Worm (Caenorhabditis elegans) whole organism, L3 larva: ENCODE data around the gene C18G1.9.

Source experiments
- R02D3.7 ChIP-seq: fragments of 150-350 bp; optimal IDR thresholded peaks from 2 replicates; lab custom pipeline; 2014; ENCODE audit warnings: missing biosample characterization, missing genetic modification characterization
- ZK546.5 ChIP-seq: sonication (generic microtip); optimal IDR thresholded peaks from 2 replicates; lab custom pipeline; 2017; ENCODE audit warnings: missing biosample characterization, missing genetic modification characterization
- aly-2 ChIP-seq: fragments of 150-350 bp; optimal IDR thresholded peaks from 2 replicates; lab custom pipeline; 2014; ENCODE audit warnings: missing biosample characterization, missing genetic modification characterization
- ama-1 ChIP-seq: fragments of 150-350 bp; optimal IDR thresholded peaks from 2 replicates; lab custom pipeline; 2018
- ceh-16 ChIP-seq: sonication (generic microtip); optimal IDR thresholded peaks from 2 replicates; lab custom pipeline; 2017; ENCODE audit warnings: missing biosample characterization, missing genetic modification characterization
- ceh-28 ChIP-seq: fragments of 150-350 bp; optimal IDR thresholded peaks from 2 replicates; lab custom pipeline; 2014; ENCODE audit warnings: missing biosample characterization, missing genetic modification reagents, missing genetic modification characterization
- ceh-82 ChIP-seq: fragments of 150-350 bp; optimal IDR thresholded peaks from 2 replicates; lab custom pipeline; 2014; ENCODE audit warnings: missing biosample characterization, missing genetic modification characterization
- ceh-9 ChIP-seq: sonication (generic microtip); optimal IDR thresholded peaks from 2 replicates; lab custom pipeline; 2018; ENCODE audit warnings: missing biosample characterization, missing genetic modification characterization
- daf-12 ChIP-seq: fragments of 150-350 bp; optimal IDR thresholded peaks from 2 replicates; lab custom pipeline; 2014; ENCODE audit warnings: missing biosample characterization, missing genetic modification reagents, missing genetic modification characterization
- egl-27 ChIP-seq: sonication (generic microtip); optimal IDR thresholded peaks from 4 replicates; lab custom pipeline; 2017; ENCODE audit warnings: missing biosample characterization, missing genetic modification reagents, missing genetic modification characterization
- egl-5 ChIP-seq: fragments of 150-350 bp; optimal IDR thresholded peaks from 2 replicates; lab custom pipeline; 2017; ENCODE audit warnings: missing biosample characterization, missing genetic modification reagents, missing genetic modification characterization, inconsistent platforms
- elt-1 ChIP-seq: fragments of 150-350 bp; optimal IDR thresholded peaks from 2 replicates; lab custom pipeline; 2014; ENCODE audit warnings: missing biosample characterization, missing genetic modification characterization
- eor-1 ChIP-seq, 2 experiments: fragments of 150-350 bp; optimal IDR thresholded peaks; 2 replicates each; lab custom pipeline; 2014 to 2018; ENCODE audit warnings: missing biosample characterization in 2 of 2, missing genetic modification characterization in 2 of 2
- fkh-10 ChIP-seq: sonication (generic microtip); optimal IDR thresholded peaks from 2 replicates; lab custom pipeline; 2017; ENCODE audit warnings: missing biosample characterization, missing genetic modification reagents, missing genetic modification characterization
- fos-1 ChIP-seq: fragments of 150-350 bp; optimal IDR thresholded peaks from 2 replicates; lab custom pipeline; 2014; ENCODE audit warnings: missing biosample characterization, missing genetic modification characterization
- hmg-11 ChIP-seq: sonication (generic microtip); optimal IDR thresholded peaks from 2 replicates; lab custom pipeline; 2016; ENCODE audit warnings: missing genetic modification characterization, missing compliant biosample characterization
- jun-1 ChIP-seq: fragments of 150-350 bp; optimal IDR thresholded peaks from 2 replicates; lab custom pipeline; 2014; ENCODE audit warnings: missing biosample characterization, missing genetic modification reagents, missing genetic modification characterization
- lin-15B ChIP-seq: fragments of 150-350 bp; optimal IDR thresholded peaks from 2 replicates; lab custom pipeline; 2014; ENCODE audit warnings: missing biosample characterization, missing genetic modification characterization
- lin-39 ChIP-seq: fragments of 150-350 bp; optimal IDR thresholded peaks from 2 replicates; lab custom pipeline; 2018; ENCODE audit warnings: missing biosample characterization, missing genetic modification reagents, missing genetic modification characterization
- lsy-12 ChIP-seq: sonication (generic microtip); optimal IDR thresholded peaks from 2 replicates; lab custom pipeline; 2016; ENCODE audit warnings: mild to moderate bottlenecking, missing genetic modification characterization, missing compliant biosample characterization
- mdl-1 ChIP-seq: fragments of 150-350 bp; optimal IDR thresholded peaks from 2 replicates; lab custom pipeline; 2014; ENCODE audit warnings: missing biosample characterization, missing genetic modification characterization
- nhr-12 ChIP-seq: fragments of 150-350 bp; optimal IDR thresholded peaks from 2 replicates; lab custom pipeline; 2014; ENCODE audit warnings: missing biosample characterization, missing genetic modification characterization
- nhr-237 ChIP-seq: fragments of 150-350 bp; optimal IDR thresholded peaks from 2 replicates; lab custom pipeline; 2014; ENCODE audit warnings: missing biosample characterization, missing genetic modification characterization
- nhr-25 ChIP-seq: sonication (generic microtip); optimal IDR thresholded peaks from 2 replicates; lab custom pipeline; 2017; ENCODE audit warnings: missing biosample characterization, missing genetic modification characterization
- nhr-28 ChIP-seq: fragments of 150-350 bp; optimal IDR thresholded peaks from 2 replicates; lab custom pipeline; 2014; ENCODE audit warnings: missing biosample characterization, missing genetic modification characterization
- nhr-43 ChIP-seq: sonication (generic microtip); optimal IDR thresholded peaks from 2 replicates; lab custom pipeline; 2016; ENCODE audit warnings: mild to moderate bottlenecking, missing genetic modification characterization, missing compliant biosample characterization; ENCODE audit not compliant: poor library complexity, severe bottlenecking
- nhr-67 ChIP-seq: fragments of 150-350 bp; optimal IDR thresholded peaks from 2 replicates; lab custom pipeline; 2014; ENCODE audit warnings: missing biosample characterization, missing genetic modification characterization
- pha-4 ChIP-seq: fragments of 150-350 bp; optimal IDR thresholded peaks from 2 replicates; lab custom pipeline; 2014; ENCODE audit warnings: missing biosample characterization, missing genetic modification reagents, missing genetic modification characterization
- pqm-1 ChIP-seq: fragments of 150-350 bp; optimal IDR thresholded peaks from 2 replicates; lab custom pipeline; 2017; ENCODE audit warnings: missing biosample characterization, missing genetic modification characterization, inconsistent platforms
- sea-2 ChIP-seq: fragments of 150-350 bp; sonication (generic microtip); optimal IDR thresholded peaks from 4 replicates; lab custom pipeline; 2014; ENCODE audit warnings: missing biosample characterization, missing genetic modification reagents, missing genetic modification characterization
- skn-1 ChIP-seq: fragments of 150-350 bp; optimal IDR thresholded peaks from 2 replicates; lab custom pipeline; 2014; ENCODE audit warnings: missing biosample characterization, missing genetic modification characterization
- snpc-4 ChIP-seq: fragments of 150-350 bp; optimal IDR thresholded peaks from 2 replicates; lab custom pipeline; 2014; ENCODE audit warnings: missing biosample characterization, missing genetic modification characterization
- tbx-2 ChIP-seq: sonication (generic microtip); optimal IDR thresholded peaks from 2 replicates; lab custom pipeline; 2016; ENCODE audit warnings: mild to moderate bottlenecking, missing genetic modification characterization, missing compliant biosample characterization
- unc-62 ChIP-seq: fragments of 150-350 bp; sonication (generic microtip); optimal IDR thresholded peaks from 4 replicates; lab custom pipeline; 2014; ENCODE audit warnings: missing biosample characterization, missing genetic modification reagents, missing genetic modification characterization
- zag-1 ChIP-seq: fragments of 150-350 bp; optimal IDR thresholded peaks from 2 replicates; lab custom pipeline; 2014; ENCODE audit warnings: missing biosample characterization, missing genetic modification characterization
- ztf-11 ChIP-seq: fragments of 150-350 bp; optimal IDR thresholded peaks from 2 replicates; lab custom pipeline; 2014; ENCODE audit warnings: missing biosample characterization, missing genetic modification characterization
- ztf-4 ChIP-seq: fragments of 150-350 bp; optimal IDR thresholded peaks from 2 replicates; lab custom pipeline; 2014; ENCODE audit warnings: missing biosample characterization, missing genetic modification characterization

The C18G1.9 gene

ce11 chrV:4788823-4789222, 19.3 kb upstream of the C18G1.9 start, which contains the start of gene R02F11.10:
Gene R02F11.10 (plus strand): TSS chrV:4789123.
- no peak for TF ChIP-seq fos-1
- no peak for TF ChIP-seq jun-1 (tag; lab: Kevin White, UChicago)
- no peak for TF ChIP-seq lin-39 (tag; lab: Kevin White, UChicago)
- no peak for TF ChIP-seq ama-1 (lab: Kevin White, UChicago)
- no peak for TF ChIP-seq zag-1 (tag; lab: Kevin White, UChicago)
- no peak for TF ChIP-seq pha-4 (tag; lab: Kevin White, UChicago)
- no peak for TF ChIP-seq ceh-82 (tag; lab: Kevin White, UChicago)
- TF ChIP-seq pqm-1 (tag; lab: Kevin White, UChicago) = no peak
- no peak for TF ChIP-seq nhr-28 (tag; lab: Kevin White, UChicago)
- TF ChIP-seq nhr-67 (tag; lab: Kevin White, UChicago) = no peak
- no peak for TF ChIP-seq snpc-4 (tag; lab: Kevin White, UChicago)
- no peak for TF ChIP-seq ztf-4
- no peak for TF ChIP-seq ZK546.5
- TF ChIP-seq nhr-43 = no peak
- TF ChIP-seq egl-5 = no peak
- TF ChIP-seq skn-1 (tag; lab: Kevin White, UChicago) = no peak
- no peak for TF ChIP-seq R02D3.7 (tag; lab: Kevin White, UChicago)
- no peak for TF ChIP-seq tbx-2

ce11 chrV:4787836-4788235, 18.3 kb upstream of the C18G1.9 start:
- TF ChIP-seq tbx-2 (no peak), mdl-1 (tag; lab: Kevin White, UChicago) (no peak), egl-27 (no peak), nhr-28 (tag; lab: Kevin White, UChicago) (no peak), R02D3.7 (tag; lab: Kevin White, UChicago) (no peak), ama-1 (lab: Kevin White, UChicago) (no peak), aly-2 (tag; lab: Kevin White, UChicago) (no peak), eor-1 (tag; optimal IDR thresholded peaks at IDR 0.05; lab: Kevin White, UChicago) (no peak), ztf-4 (no peak), nhr-237 (tag; lab: Kevin White, UChicago) (no peak), fkh-10 (GFP tag; lab: Kevin White, UChicago) (no peak), ceh-9 (tag; lab: Kevin White, UChicago) (no peak), sea-2 (no peak), egl-5 (no peak)

ce11 chrV:4787166-4787565, 17.6 kb upstream of the C18G1.9 start, which contains the start of gene R02F11.9:
Gene R02F11.9 (plus strand): TSS chrV:4787466.
- TF ChIP-seq nhr-12 (tag; lab: Kevin White, UChicago) (no peak), egl-27 (no peak), ceh-16 (tag; lab: Kevin White, UChicago) (no peak), ztf-11 (tag; lab: Kevin White, UChicago) (no peak), unc-62 (GFP tag; lab: Kevin White, UChicago) (no peak), nhr-67 (tag; lab: Kevin White, UChicago) (no peak), jun-1 (tag; lab: Kevin White, UChicago) (no peak), ZK546.5 (no peak), sea-2 (no peak), lsy-12 (no peak)

- TF ChIP-seq ceh-9 (tag; lab: Kevin White, UChicago) = no peak
- no peak for TF ChIP-seq hmg-11 (tag; lab: Kevin White, UChicago)
- no peak for TF ChIP-seq zag-1 (tag; lab: Kevin White, UChicago)
- TF ChIP-seq ceh-28 = no peak
- TF ChIP-seq daf-12 (tag; lab: Kevin White, UChicago) = no peak
- TF ChIP-seq nhr-12 (tag; lab: Kevin White, UChicago) = no peak
Measured at ce11 chrV:4785333-4785852, 15.9 kb upstream of the C18G1.9 start, which contains the start of the genes Y60C6A.2 and Y60C6A.3. Gene Y60C6A.2 (minus strand): TSS chrV:4785433. Gene Y60C6A.3 (plus strand): TSS chrV:4785802.

- no peak for TF ChIP-seq lin-15B
- no peak for TF ChIP-seq mdl-1 (tag; lab: Kevin White, UChicago)
- TF ChIP-seq R02D3.7 (tag; lab: Kevin White, UChicago) = no peak
- no peak for TF ChIP-seq lin-39 (tag; lab: Kevin White, UChicago)
- no peak for TF ChIP-seq sea-2
- TF ChIP-seq ceh-9 (tag; lab: Kevin White, UChicago) = no peak
- no peak for TF ChIP-seq snpc-4 (tag; lab: Kevin White, UChicago)
- no peak for TF ChIP-seq egl-5
- TF ChIP-seq fos-1 = no peak
- TF ChIP-seq tbx-2 = no peak
- TF ChIP-seq ztf-11 (tag; lab: Kevin White, UChicago) = no peak
- TF ChIP-seq jun-1 (tag; lab: Kevin White, UChicago) = no peak
- TF ChIP-seq ama-1 (lab: Kevin White, UChicago) = no peak
- TF ChIP-seq elt-1 (tag; lab: Kevin White, UChicago) = no peak
- TF ChIP-seq nhr-25 (tag; lab: Kevin White, UChicago) = no peak
- TF ChIP-seq nhr-12 (tag; lab: Kevin White, UChicago) = no peak
Measured at ce11 chrV:4783313-4783712, 13.8 kb upstream of the C18G1.9 start, which contains the start of gene Y60C6A.1. Gene Y60C6A.1 (plus strand): TSS chrV:4783613.
